Fruit fly (Drosophila melanogaster) whole organism, embryonic: ENCODE data around the gene Spn38F.

Experiments
- BEAF-32 ChIP-seq: fragments of 200-800 bp; sonication (Bioruptor generic); optimal IDR thresholded peaks from 3 replicates; lab custom pipeline; 2017; ENCODE audit warnings: missing biosample characterization, missing genetic modification characterization, mild to moderate bottlenecking, moderate library complexity, missing genetic modification reagents
- CG11085 ChIP-seq: fragments of 200-800 bp; sonication (Bioruptor generic); IDR thresholded peaks from 2 replicates; pipeline ENCODE4 v1.3.6; 2022; ENCODE audit warnings: missing biosample characterization, missing genetic modification characterization
- CG11398 ChIP-seq: fragments of 200-800 bp; sonication (Bioruptor generic); optimal IDR thresholded peaks from 2 replicates; lab custom pipeline; 2016; ENCODE audit warnings: missing biosample characterization, missing genetic modification characterization
- CG11560 ChIP-seq: fragments of 200-800 bp; sonication (Bioruptor generic); IDR thresholded peaks from 3 replicates; pipeline ENCODE4 v1.3.6; 2022; ENCODE audit warnings: missing biosample characterization, missing genetic modification characterization
- CG14710 ChIP-seq: fragments of 200-800 bp; sonication (Bioruptor generic); optimal IDR thresholded peaks from 3 replicates; lab custom pipeline; 2019; ENCODE audit warnings: missing biosample characterization, mild to moderate bottlenecking, missing genetic modification characterization, moderate library complexity
- CG17385 ChIP-seq: fragments of 200-800 bp; sonication (Bioruptor generic); optimal IDR thresholded peaks from 3 replicates; lab custom pipeline; 2018; ENCODE audit warnings: missing biosample characterization, mild to moderate bottlenecking, missing genetic modification characterization
- CG2199 ChIP-seq: fragments of 200-800 bp; sonication (Bioruptor generic); IDR thresholded peaks from 3 replicates; pipeline ENCODE4 v1.3.6; 2022; ENCODE audit warnings: missing biosample characterization, missing genetic modification characterization
- CTCF ChIP-seq: fragments of 200-800 bp; sonication (Bioruptor generic); optimal IDR thresholded peaks from 2 replicates; lab custom pipeline; 2017; ENCODE audit warnings: missing biosample characterization, mild to moderate bottlenecking, missing genetic modification characterization, moderate library complexity
- Fer2 ChIP-seq: fragments of 200-800 bp; sonication (Bioruptor generic); optimal IDR thresholded peaks from 2 replicates; lab custom pipeline; 2018; ENCODE audit warnings: missing biosample characterization, mild to moderate bottlenecking, missing genetic modification characterization, moderate library complexity
- HLHmδ ChIP-seq: fragments of 200-800 bp; sonication (Bioruptor generic); optimal IDR thresholded peaks from 2 replicates; lab custom pipeline; 2018; ENCODE audit warnings: missing biosample characterization, mild to moderate bottlenecking, missing genetic modification characterization, moderate library complexity
- Hey ChIP-seq: fragments of 200-800 bp; sonication (Bioruptor generic); optimal IDR thresholded peaks from 3 replicates; lab custom pipeline; 2018; ENCODE audit warnings: missing biosample characterization, mild to moderate bottlenecking, missing genetic modification characterization
- Tbp ChIP-seq: fragments of >200 bp; optimal IDR thresholded peaks from 2 replicates; lab custom pipeline; 2018; ENCODE audit warnings: missing biosample characterization, missing genetic modification characterization
- ara ChIP-seq: fragments of 200-800 bp; sonication (Bioruptor generic); IDR thresholded peaks from 2 replicates; pipeline ENCODE4 v1.3.6; 2022; ENCODE audit warnings: missing biosample characterization, missing genetic modification characterization
- br ChIP-seq: fragments of >200 bp; optimal IDR thresholded peaks from 2 replicates; lab custom pipeline; 2017
- cg ChIP-seq: fragments of 200-800 bp; sonication (Bioruptor generic); optimal IDR thresholded peaks from 3 replicates; lab custom pipeline; 2019; ENCODE audit warnings: missing biosample characterization, mild to moderate bottlenecking, missing genetic modification characterization, moderate library complexity
- lov ChIP-seq, 2 experiments: fragments of 200-800 bp in 1 of 2; fragments of >200 bp in 1 of 2; sonication (Bioruptor generic) in 1 of 2; IDR thresholded peaks in 1 of 2; optimal IDR thresholded peaks in 1 of 2; 2 replicates in 1 of 2; 3 replicates in 1 of 2; pipeline versions ENCODE4 v1.3.6 to Lab custom; 2017 to 2022; ENCODE audit warnings: missing biosample characterization in 1 of 2, missing genetic modification characterization in 1 of 2
- pan ChIP-seq, 4 experiments: fragments of >200 bp in 3 of 4; fragments of 200-800 bp in 1 of 4; sonication (Bioruptor generic) in 1 of 4; optimal IDR thresholded peaks in 3 of 4; IDR thresholded peaks in 1 of 4; 2 replicates each; pipeline versions ENCODE4 v1.3.6 to Lab custom; 2017 to 2022; ENCODE audit warnings: missing biosample characterization in 2 of 4, missing genetic modification characterization in 2 of 4, mixed read lengths in 1 of 4
- repo ChIP-seq: fragments of 200-800 bp; sonication (Bioruptor generic); optimal IDR thresholded peaks from 2 replicates; lab custom pipeline; 2016; ENCODE audit warnings: missing biosample characterization, missing genetic modification characterization
- stwl ChIP-seq: fragments of 200-800 bp; sonication (Bioruptor generic); optimal IDR thresholded peaks from 3 replicates; lab custom pipeline; 2018; ENCODE audit warnings: missing biosample characterization, mild to moderate bottlenecking, missing genetic modification characterization, moderate library complexity
- trh ChIP-seq: fragments of 200-800 bp; sonication (Bioruptor generic); optimal IDR thresholded peaks from 2 replicates; lab custom pipeline; 2016; ENCODE audit warnings: missing biosample characterization, missing genetic modification characterization

The Spn38F gene

dm6 chr2L:20787271-20787791, 50.5 kb downstream of the Spn38F start, which contains the start of gene Pomp (continued):
- TF ChIP-seq CG11560 (tag; lab: Robert Waterston, UW), result peak; percentile 100
- no peak for TF ChIP-seq lov (optimal IDR thresholded peaks at IDR 0.05; lab: Kevin White, UChicago)
- peak; percentile 86; the same call in 2 of the 3 replicates for TF ChIP-seq lov (GFP tag; IDR thresholded peaks at IDR 0.05; lab: Robert Waterston, UW)
- TF ChIP-seq Tbp (GFP tag; lab: Kevin White, UChicago), result no peak
- TF ChIP-seq cg (GFP tag; lab: Kevin White, UChicago), result no peak
- TF ChIP-seq br (lab: Kevin White, UChicago), result no peak
- peak; percentile 86 for TF ChIP-seq ara
- no peak for TF ChIP-seq CG11398
- peak; percentile 18 for TF ChIP-seq Fer2 (tag; lab: Kevin White, UChicago)
- peak; percentile 39 for TF ChIP-seq trh (GFP tag; lab: Kevin White, UChicago)
- peak; percentile 83 for TF ChIP-seq CG2199 (GFP tag; lab: Robert Waterston, UW)
- peak; percentile 60 for TF ChIP-seq BEAF-32 (GFP tag; lab: Kevin White, UChicago)
- peak; percentile 76 for TF ChIP-seq CG17385 (GFP tag; lab: Kevin White, UChicago)
- no peak for TF ChIP-seq Hey
- peak; percentile 92 for TF ChIP-seq stwl
- no peak for TF ChIP-seq HLHmδ
- peak in 1 of 2 experiments; percentile 5 for TF ChIP-seq pan (optimal IDR thresholded peaks at IDR 0.05; lab: Kevin White, UChicago)
- peak in 1 of 2 experiments; percentile 91 for TF ChIP-seq pan (GFP tag; optimal IDR thresholded peaks at IDR 0.05 in 1 of 2, IDR thresholded peaks at IDR 0.05 in 1 of 2)
- TF ChIP-seq repo (GFP tag; lab: Kevin White, UChicago), result no peak
- TF ChIP-seq CTCF, result peak; percentile 78
- TF ChIP-seq CG14710 (tag; lab: Kevin White, UChicago), result peak; percentile 84
- TF ChIP-seq CG11085 (GFP tag; lab: Robert Waterston, UW), result peak; percentile 72
- TF ChIP-seq, all 482 proteins: peak for 413
